Fruit fly (Drosophila melanogaster) S2 (cell line): ENCODE data around the gene mub.

ENCODE experiments used
- CG8478 ChIP-seq: fragments of >200 bp; optimal IDR thresholded peaks from 2 replicates; lab custom pipeline; 2018
- CTCF ChIP-seq, 2 experiments: fragments of >200 bp; optimal IDR thresholded peaks; 2 replicates each; lab custom pipeline; 2018

DNA sequence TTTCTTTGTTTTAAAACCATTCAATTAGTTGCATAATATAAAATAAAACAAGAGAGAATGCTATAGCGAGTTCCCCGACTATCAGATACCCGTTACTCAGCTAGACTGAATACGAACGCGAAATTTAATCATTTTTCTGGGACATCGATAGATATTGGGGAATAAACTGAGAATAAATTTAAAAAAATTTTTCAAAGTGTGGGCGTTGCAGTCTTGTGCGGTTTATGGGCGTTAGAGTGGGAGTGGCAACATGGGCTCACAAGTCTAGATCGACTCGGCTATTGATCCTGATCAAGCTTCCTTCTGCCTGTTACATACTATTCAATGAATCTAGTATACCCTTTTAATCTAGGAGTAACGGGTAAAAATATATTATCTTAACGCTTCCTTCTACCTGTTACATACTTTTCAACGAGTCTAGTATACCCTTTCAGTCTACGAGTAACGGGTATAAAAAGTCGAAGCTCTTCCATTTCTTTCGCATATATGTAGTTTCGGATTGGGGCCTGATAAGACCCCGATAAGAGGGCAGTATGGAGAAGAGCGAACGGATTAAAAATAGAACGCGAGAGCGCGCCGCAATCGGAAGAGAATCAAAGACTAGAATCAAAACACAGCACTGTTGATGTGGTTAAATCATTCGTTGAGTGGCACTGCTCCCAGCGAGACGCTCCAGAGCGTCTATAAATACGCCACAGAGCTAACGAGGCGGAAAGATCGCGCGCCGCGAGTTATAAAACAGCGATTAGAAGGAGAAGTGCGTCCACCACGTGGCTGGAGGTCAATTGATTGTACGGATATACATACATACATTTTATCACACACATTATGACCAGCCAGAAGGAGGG lies 110.1 kb downstream of the mub start, which contains the start of gene CG7458:
- TF ChIP-seq CG8478 (lab: Kevin White, UChicago) = no peak
- TF ChIP-seq CTCF (optimal IDR thresholded peaks at IDR 0.05; lab: Kevin White, UChicago) = no peak
